Fruit fly (Drosophila melanogaster) S2 (cell line): Measurements from ENCODE around the gene Rpt2.

ENCODE experiments used
- CG8478 ChIP-seq: fragments of >200 bp; optimal IDR thresholded peaks from 2 replicates; lab custom pipeline; 2018
- CTCF ChIP-seq, 2 experiments: fragments of >200 bp; optimal IDR thresholded peaks; 2 replicates each; lab custom pipeline; 2018

DNA sequence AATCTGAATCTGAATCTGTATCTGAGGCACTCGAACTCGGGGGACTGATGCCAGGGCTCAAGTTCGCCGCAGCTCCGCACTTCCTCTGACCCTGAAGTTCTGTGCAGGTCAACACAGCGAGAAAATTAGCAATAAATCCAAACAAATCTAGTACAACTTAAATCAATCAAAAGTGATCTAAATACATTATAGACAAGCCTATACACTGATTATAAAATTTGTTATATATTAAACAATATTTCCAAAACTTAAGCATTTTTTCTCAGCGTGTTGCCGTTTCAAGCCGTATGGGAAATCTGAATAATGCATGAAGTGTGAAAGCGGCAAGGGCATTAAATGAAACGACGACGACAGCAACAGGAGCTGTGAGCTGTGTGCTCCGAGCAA is 16.3 kb downstream of the Rpt2 start:
- TF ChIP-seq CG8478 (lab: Kevin White, UChicago) (no peak), CTCF (optimal IDR thresholded peaks at IDR 0.05; lab: Kevin White, UChicago) (no peak)
